Fruit fly (Drosophila melanogaster) whole organism, wandering third instar larva: ENCODE measurements around the gene CG9706.

Source experiments
- OdsH ChIP-seq: fragments of 200-800 bp; sonication (Bioruptor generic); optimal IDR thresholded peaks from 2 replicates; lab custom pipeline; 2016; ENCODE audit warnings: missing biosample characterization, mild to moderate bottlenecking, missing genetic modification characterization
- dsf ChIP-seq: sonication (Bioruptor generic); optimal IDR thresholded peaks from 2 replicates; lab custom pipeline; 2016; ENCODE audit warnings: missing biosample characterization, missing genetic modification characterization, borderline replicate concordance

dm6 chr3L:16749726-16750125 lies 33.1 kb upstream of the CG9706 start:
- TF ChIP-seq dsf (GFP tag; lab: Kevin White, UChicago): no peak
- no peak for TF ChIP-seq OdsH
